Worm (Caenorhabditis elegans): ENCODE measurements around the gene W08F4.13.
"Not testable (repeated sequence)": the region's sequence is repeated elsewhere in the genome, so short reads cannot be mapped to it uniquely, and the experiment has no call there.

Gene W08F4.13

DNA sequence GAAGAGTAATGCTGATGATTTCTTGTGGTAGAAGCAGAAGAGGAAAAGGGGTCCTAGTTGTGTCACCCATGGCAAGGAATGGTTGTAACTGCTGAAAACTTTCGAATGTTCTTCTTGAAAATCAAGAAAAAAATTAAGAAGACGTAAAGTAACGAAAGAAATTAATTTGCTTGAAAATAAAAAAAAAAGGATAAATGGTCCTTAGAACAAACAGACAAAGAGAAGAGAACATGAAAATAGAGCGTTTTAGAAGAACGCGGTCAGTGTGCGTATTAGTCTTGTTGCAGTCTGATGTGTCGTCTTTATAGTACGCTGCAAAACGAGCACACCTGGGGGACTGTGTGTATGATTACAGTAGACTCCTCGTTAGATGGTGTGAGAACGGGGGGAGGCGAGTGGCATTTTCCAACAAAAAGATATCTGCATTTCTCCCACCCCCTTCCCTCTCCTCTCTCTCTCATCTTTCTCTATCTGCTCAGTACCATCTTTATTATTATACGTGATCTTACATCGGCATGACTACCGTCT is at the start of gene W08F4.13, which contains the start of gene W08F4.12:
TSS of gene W08F4.13 (plus strand) at position 478 of the 528 bp plus-strand sequence.
TSS of gene W08F4.12 (minus strand) at position 101 of the 528 bp plus-strand sequence.
- no peak for TF ChIP-seq dmd-9 (GFP tag; IDR thresholded peaks at IDR 0.05)
- no peak for TF ChIP-seq duxl-1 (tag; optimal IDR thresholded peaks at IDR 0.05; ENCODE audit: poor library complexity)
- no peak for TF ChIP-seq rbr-2 (tag; optimal IDR thresholded peaks at IDR 0.05)
- no peak for TF ChIP-seq spr-1 (tag; optimal IDR thresholded peaks at IDR 0.05)
- TF ChIP-seq nhr-41 (GFP tag; IDR thresholded peaks at IDR 0.05): no peak
- TF ChIP-seq zfp-3 (GFP tag; conservative IDR thresholded peaks at IDR 0.05): no peak
- TF ChIP-seq F26F4.8 (GFP tag; conservative IDR thresholded peaks at IDR 0.05): no peak
- no peak for TF ChIP-seq arid-1 (GFP tag; conservative IDR thresholded peaks at IDR 0.05)
- no peak for TF ChIP-seq gei-8 (GFP tag; optimal IDR thresholded peaks at IDR 0.05)
- no peak for TF ChIP-seq F10B5.3 (tag; optimal IDR thresholded peaks at IDR 0.05)
- no peak for TF ChIP-seq lin-38 (GFP tag; IDR thresholded peaks at IDR 0.05)
- no peak for TF ChIP-seq Y75B8A.6 (GFP tag; IDR thresholded peaks at IDR 0.05)
- no peak for TF ChIP-seq tag-97 (GFP tag; IDR thresholded peaks at IDR 0.05)
- TF ChIP-seq F44E2.7 (GFP tag; IDR thresholded peaks at IDR 0.05): no peak
- no peak for TF ChIP-seq F49E8.2 (tag; optimal IDR thresholded peaks at IDR 0.05; ENCODE audit: borderline replicate concordance)
- no peak for TF ChIP-seq nhr-42 (GFP tag; IDR thresholded peaks at IDR 0.05)
- no peak for TF ChIP-seq unc-39 (tag; optimal IDR thresholded peaks at IDR 0.05)
- no peak for TF ChIP-seq ZK337.2 (GFP tag; IDR thresholded peaks at IDR 0.05)

DNA sequence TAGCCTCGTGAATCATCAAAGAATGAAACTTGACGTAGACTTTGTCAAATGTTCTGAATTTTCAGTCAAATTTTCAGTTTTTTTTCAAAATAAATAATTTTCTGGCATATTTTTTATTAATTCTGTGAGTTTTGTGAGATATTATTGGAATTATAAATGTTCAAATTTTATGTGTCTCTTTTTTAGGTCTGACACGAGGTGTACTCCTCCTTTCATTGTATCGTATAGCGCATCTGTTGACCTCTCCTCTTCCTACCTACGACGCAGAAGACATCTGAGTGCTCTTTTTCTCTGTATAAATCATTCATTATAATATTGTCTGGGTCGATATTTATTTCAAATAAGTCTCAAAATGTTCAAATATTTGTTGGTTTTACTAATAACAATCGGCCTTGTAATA is 49.4 kb upstream of the W08F4.13 start, which contains the start of gene T27A1.3:
TSS of gene T27A1.3 (plus strand) at position 301 of the 400 bp plus-strand sequence.
- not testable (repeated sequence) for TF ChIP-seq php-3 (GFP tag; IDR thresholded peaks at IDR 0.05); mes-2 (tag; optimal IDR thresholded peaks at IDR 0.05; ENCODE audit: poor library complexity, severe bottlenecking); nhr-111 (GFP tag; optimal IDR thresholded peaks at IDR 0.05)

DNA sequence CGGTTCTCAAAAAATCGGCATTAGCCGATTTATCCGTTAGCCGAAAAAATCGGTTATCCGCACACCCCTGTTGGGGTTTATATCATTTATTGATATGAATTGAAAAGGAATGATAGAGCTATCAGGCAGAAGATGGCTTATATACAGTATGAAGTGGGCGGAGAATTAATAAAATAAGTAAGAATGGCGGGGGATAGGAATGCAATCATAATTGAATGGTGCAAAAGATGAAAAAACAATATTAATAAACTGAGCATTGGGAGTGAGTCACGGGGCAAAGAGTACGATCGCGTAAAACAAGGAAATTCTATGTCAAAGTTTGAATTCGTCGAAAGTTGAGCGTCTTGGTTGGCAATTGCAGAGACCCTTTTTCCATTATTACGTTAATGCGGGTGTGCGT is 47.8 kb upstream of the W08F4.13 start, which contains the start of gene T27A1.2:
TSS of gene T27A1.2 (minus strand) at position 101 of the 400 bp plus-strand sequence.
- no peak for TF ChIP-seq php-3 (GFP tag; IDR thresholded peaks at IDR 0.05)
- TF ChIP-seq nhr-77 (tag; optimal IDR thresholded peaks at IDR 0.05): no peak
- no peak for TF ChIP-seq pqm-1 (tag; optimal IDR thresholded peaks at IDR 0.05)
- no peak for TF ChIP-seq nhr-25 (tag; optimal IDR thresholded peaks at IDR 0.05; ENCODE audit: borderline replicate concordance, insufficient read depth)
- TF ChIP-seq lim-7 (GFP tag; IDR thresholded peaks at IDR 0.05): no peak
- no peak for TF ChIP-seq Y48G9A.11 (GFP tag; IDR thresholded peaks at IDR 0.05)
- no peak for TF ChIP-seq tra-1 (GFP tag; IDR thresholded peaks at IDR 0.05)
- no peak for TF ChIP-seq gei-8 (GFP tag; optimal IDR thresholded peaks at IDR 0.05)
- TF ChIP-seq lin-38 (GFP tag; IDR thresholded peaks at IDR 0.05): no peak

DNA sequence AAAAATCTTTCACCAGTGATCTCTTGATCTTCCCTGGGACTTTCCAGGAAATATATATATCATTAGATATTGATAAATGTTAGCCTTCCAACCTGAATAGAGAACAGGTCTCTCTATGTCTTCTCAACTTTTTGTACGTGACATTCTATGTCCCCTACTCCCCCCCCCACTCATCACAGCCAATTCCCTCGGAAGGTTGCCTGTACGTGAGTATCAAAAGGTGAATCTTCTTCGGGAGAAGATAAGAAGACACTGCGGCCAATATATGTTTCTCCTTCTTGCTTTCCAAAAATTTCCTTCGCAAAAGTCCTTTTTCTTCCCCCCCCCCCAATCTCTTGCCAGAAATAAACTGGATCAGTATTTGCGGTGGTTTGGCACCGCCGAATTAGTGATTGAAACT is 42.2 kb upstream of the W08F4.13 start:
- TF ChIP-seq aha-1 (tag) (peak; percentile 58), nhr-28 (tag; optimal IDR thresholded peaks at IDR 0.05) (peak; percentile 48), zfp-3 (GFP tag; conservative IDR thresholded peaks at IDR 0.05) (no peak), nhr-76 (tag; optimal IDR thresholded peaks at IDR 0.05) (no peak), nhr-41 (GFP tag; IDR thresholded peaks at IDR 0.05) (no peak), zag-1 (tag; optimal IDR thresholded peaks at IDR 0.05) (no peak), mxl-3 (GFP tag; optimal IDR thresholded peaks at IDR 0.05) (peak; percentile 47), hmg-1.1 (GFP tag; IDR thresholded peaks at IDR 0.05) (no peak), hlh-11 (tag; optimal IDR thresholded peaks at IDR 0.05) (peak; percentile 2), mxl-2 (GFP tag; conservative IDR thresholded peaks at IDR 0.05) (no peak), Y5F2A.4 (GFP tag; optimal IDR thresholded peaks at IDR 0.05) (no peak), madf-9 (GFP tag; conservative IDR thresholded peaks at IDR 0.05) (no peak), snpc-4 (tag; optimal IDR thresholded peaks at IDR 0.05) (no peak), F26F4.8 (GFP tag; conservative IDR thresholded peaks at IDR 0.05) (no peak), Y48G9A.11 (GFP tag; IDR thresholded peaks at IDR 0.05) (no peak)
